Fruit fly (Drosophila melanogaster): ENCODE measurements around the gene CG42827.
A peak's percentile ranks its signal among the peaks of the same experiment; 100 is the strongest.

CG42827 gene

DNA sequence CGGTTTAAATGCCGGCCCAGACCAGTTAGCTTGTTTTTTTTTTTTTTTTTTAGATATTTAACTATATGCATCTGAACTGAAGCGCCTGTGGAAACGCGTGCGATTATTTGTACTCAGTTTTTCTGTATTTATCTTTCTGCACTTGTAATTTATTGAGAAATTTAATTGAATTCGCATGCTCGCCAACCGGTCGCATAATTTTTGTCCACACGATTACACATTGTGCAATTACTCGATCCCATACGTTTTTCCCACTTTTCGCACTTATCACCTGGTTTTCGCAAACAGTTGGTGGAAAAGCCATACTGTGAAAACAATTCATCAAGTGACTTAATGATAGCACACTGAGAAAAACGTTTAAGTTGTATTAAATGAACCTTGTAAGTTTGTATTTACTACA is at the start of gene CG42827:
TSS of gene CG42827 (plus strand) at position 301 of the 400 bp plus-strand sequence.
- TF ChIP-seq CG17806 (tag; optimal IDR thresholded peaks at IDR 0.05), result no peak

DNA sequence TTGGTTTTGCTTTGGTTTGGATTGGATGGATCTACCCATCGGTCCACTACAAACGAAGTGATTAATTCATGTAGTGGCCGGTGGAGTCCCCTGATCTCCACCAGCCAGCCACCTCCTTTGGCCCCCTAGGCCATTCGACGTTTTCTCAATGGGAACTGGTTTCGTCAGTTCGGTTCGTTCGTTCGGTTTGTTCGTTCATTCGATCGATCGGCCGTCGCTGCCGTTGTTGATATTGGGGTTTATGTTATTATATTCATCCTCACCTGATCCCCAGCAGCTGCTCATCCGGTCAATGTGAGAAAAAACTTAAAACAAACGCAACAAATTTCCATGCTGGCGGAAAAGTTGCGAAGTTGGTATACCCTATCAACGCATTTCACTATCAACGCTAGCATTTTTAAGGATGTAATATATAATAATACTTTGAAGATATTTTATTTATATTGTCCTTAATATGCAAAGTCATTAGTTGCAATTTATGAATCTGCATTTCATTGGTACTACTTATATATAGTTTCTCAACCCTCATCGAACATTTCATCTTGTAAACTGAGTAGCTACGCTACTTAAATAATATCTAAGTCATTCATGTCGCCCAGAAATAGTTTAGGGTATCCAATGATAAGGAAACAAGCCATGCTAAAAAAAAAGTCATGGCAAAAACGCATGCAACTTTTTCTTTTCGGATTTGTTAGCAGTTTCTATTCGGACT is 48.9 kb upstream of the CG42827 start:
- TF ChIP-seq EcR (GFP tag; optimal IDR thresholded peaks at IDR 0.05) (peak; percentile 48), Snoo (tag; optimal IDR thresholded peaks at IDR 0.05) (no peak), gl (tag; optimal IDR thresholded peaks at IDR 0.05) (no peak), CG13204 (GFP tag; optimal IDR thresholded peaks at IDR 0.05) (peak; percentile 49), Ets98B (GFP tag; IDR thresholded peaks at IDR 0.05) (no peak), CG8159 (tag; optimal IDR thresholded peaks at IDR 0.05) (peak; percentile 6), CG17806 (tag; optimal IDR thresholded peaks at IDR 0.05) (no peak), Pif1B (GFP tag; optimal IDR thresholded peaks at IDR 0.05) (no peak), Pif1A (GFP tag; optimal IDR thresholded peaks at IDR 0.05) (peak; percentile 10), CG9948 (tag; optimal IDR thresholded peaks at IDR 0.05) (peak; percentile 4), CG10348 (GFP tag; IDR thresholded peaks at IDR 0.05) (no peak), CG14655 (GFP tag; optimal IDR thresholded peaks at IDR 0.05) (peak; percentile 55), fd96Ca (GFP tag; IDR thresholded peaks at IDR 0.05) (peak; percentile 51; the same call in 2 of the 3 replicates), CG34367 (tag; optimal IDR thresholded peaks at IDR 0.05) (no peak), CG12605 (GFP tag; IDR thresholded peaks at IDR 0.05) (no peak), CG15710 (tag; optimal IDR thresholded peaks at IDR 0.05) (no peak), D1 (tag; optimal IDR thresholded peaks at IDR 0.05) (no peak), CG4496 (GFP tag; IDR thresholded peaks at IDR 0.05) (peak; percentile 35; the same call in 1 of the 3 replicates), rn (GFP tag; IDR thresholded peaks at IDR 0.05) (no peak), CG8301 (tag; optimal IDR thresholded peaks at IDR 0.05) (peak; percentile 64), CG32121 (GFP tag; IDR thresholded peaks at IDR 0.05) (no peak)

DNA sequence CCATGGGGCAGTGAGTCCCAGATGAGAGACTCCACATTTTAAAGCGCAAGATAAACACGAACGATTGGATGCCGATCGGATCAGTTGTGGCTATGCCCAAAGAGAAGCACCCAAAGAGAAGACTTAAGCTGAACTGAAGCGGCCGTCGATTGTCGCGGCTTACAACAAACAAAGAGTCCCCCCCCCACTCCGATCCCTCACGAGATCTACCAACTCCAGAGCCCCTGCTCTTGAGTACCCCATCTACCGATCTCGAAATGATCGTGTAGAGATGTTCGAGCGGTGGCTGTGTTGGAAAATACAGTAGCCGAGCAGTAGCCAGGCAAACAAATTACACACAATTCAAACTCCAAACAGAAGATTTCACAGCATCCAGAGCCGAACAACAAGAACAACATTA is 47.0 kb upstream of the CG42827 start:
- no peak for TF ChIP-seq CG15710 (tag; optimal IDR thresholded peaks at IDR 0.05)
- peak; percentile 62 for TF ChIP-seq CG13204 (GFP tag; optimal IDR thresholded peaks at IDR 0.05)

DNA sequence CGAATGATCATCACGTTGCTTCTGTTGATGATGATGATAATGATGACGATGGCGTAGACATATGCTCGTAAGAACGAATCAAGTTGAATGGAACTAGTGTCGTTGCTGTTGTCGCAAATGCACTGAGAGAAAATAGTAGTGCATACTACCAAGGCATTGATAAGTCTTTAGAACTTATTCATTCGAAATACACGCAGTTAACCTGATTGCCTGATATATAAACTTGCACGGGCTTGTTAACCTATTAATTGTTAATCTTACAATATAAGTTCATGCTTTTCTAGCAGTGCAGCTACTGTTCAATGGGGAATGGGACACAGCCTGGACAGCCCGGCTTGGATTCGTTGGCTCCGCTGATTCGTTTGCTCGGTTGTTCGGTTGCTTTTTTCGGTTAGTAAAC is 46.4 kb upstream of the CG42827 start:
- TF ChIP-seq D1 (tag; optimal IDR thresholded peaks at IDR 0.05) (peak; percentile 76), Ets98B (GFP tag; IDR thresholded peaks at IDR 0.05) (peak; percentile 96), CG32121 (GFP tag; IDR thresholded peaks at IDR 0.05) (peak; percentile 89), CG8301 (tag; optimal IDR thresholded peaks at IDR 0.05) (peak; percentile 98), gl (tag; optimal IDR thresholded peaks at IDR 0.05) (peak; percentile 97), CG10348 (GFP tag; IDR thresholded peaks at IDR 0.05) (peak; percentile 70), Snoo (tag; optimal IDR thresholded peaks at IDR 0.05) (peak; percentile 69), fd96Ca (GFP tag; IDR thresholded peaks at IDR 0.05) (peak; percentile 98), Pif1A (GFP tag; optimal IDR thresholded peaks at IDR 0.05) (peak; percentile 96), CG34367 (tag; optimal IDR thresholded peaks at IDR 0.05) (peak; percentile 98), CG15710 (tag; optimal IDR thresholded peaks at IDR 0.05) (peak; percentile 97), CG14655 (GFP tag; optimal IDR thresholded peaks at IDR 0.05) (peak; percentile 98), CG4496 (GFP tag; IDR thresholded peaks at IDR 0.05) (peak; percentile 97), Pif1B (GFP tag; optimal IDR thresholded peaks at IDR 0.05) (peak; percentile 95), EcR (GFP tag; optimal IDR thresholded peaks at IDR 0.05) (peak; percentile 90), CG8159 (tag; optimal IDR thresholded peaks at IDR 0.05) (peak; percentile 97), rn (GFP tag; IDR thresholded peaks at IDR 0.05) (peak; percentile 93), CG9948 (tag; optimal IDR thresholded peaks at IDR 0.05) (peak; percentile 97), CG17806 (tag; optimal IDR thresholded peaks at IDR 0.05) (peak; percentile 97), CG13204 (GFP tag; optimal IDR thresholded peaks at IDR 0.05) (peak; percentile 90), CG12605 (GFP tag; IDR thresholded peaks at IDR 0.05) (peak; percentile 91)

DNA sequence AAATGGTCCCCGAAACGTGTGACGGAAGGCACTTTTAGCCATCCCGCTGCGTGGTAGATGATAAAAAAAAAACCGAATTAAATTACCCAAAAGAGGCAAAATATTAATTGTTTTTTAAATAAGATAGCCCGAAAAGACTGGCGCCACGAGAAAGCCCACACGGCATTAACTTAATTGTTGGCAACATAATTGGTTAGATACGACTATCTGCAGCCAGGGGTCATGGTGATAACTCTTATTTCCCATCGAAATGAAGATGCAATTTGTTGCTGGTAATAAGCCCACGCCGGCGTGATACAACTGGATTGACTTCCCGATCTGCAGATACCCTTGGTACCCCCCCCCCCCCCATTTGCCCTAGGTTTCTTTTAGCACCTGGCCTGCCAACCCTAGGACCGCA is 45.0 kb upstream of the CG42827 start:
- no peak for TF ChIP-seq CG17806 (tag; optimal IDR thresholded peaks at IDR 0.05)
- no peak for TF ChIP-seq CG10348 (GFP tag; IDR thresholded peaks at IDR 0.05)
- no peak for TF ChIP-seq Pif1A (GFP tag; optimal IDR thresholded peaks at IDR 0.05)
- TF ChIP-seq EcR (GFP tag; optimal IDR thresholded peaks at IDR 0.05), result no peak
- no peak for TF ChIP-seq CG8159 (tag; optimal IDR thresholded peaks at IDR 0.05)
- no peak for TF ChIP-seq Pif1B (GFP tag; optimal IDR thresholded peaks at IDR 0.05)
- no peak for TF ChIP-seq Snoo (tag; optimal IDR thresholded peaks at IDR 0.05)
- no peak for TF ChIP-seq CG15710 (tag; optimal IDR thresholded peaks at IDR 0.05)
- TF ChIP-seq CG32121 (GFP tag; IDR thresholded peaks at IDR 0.05), result no peak
- no peak for TF ChIP-seq fd96Ca (GFP tag; IDR thresholded peaks at IDR 0.05)
- no peak for TF ChIP-seq D1 (tag; optimal IDR thresholded peaks at IDR 0.05)
- no peak for TF ChIP-seq CG12605 (GFP tag; IDR thresholded peaks at IDR 0.05)
- TF ChIP-seq rn (GFP tag; IDR thresholded peaks at IDR 0.05), result no peak
- no peak for TF ChIP-seq CG4496 (GFP tag; IDR thresholded peaks at IDR 0.05)
- TF ChIP-seq CG14655 (GFP tag; optimal IDR thresholded peaks at IDR 0.05), result no peak
- no peak for TF ChIP-seq CG13204 (GFP tag; optimal IDR thresholded peaks at IDR 0.05)
- TF ChIP-seq gl (tag; optimal IDR thresholded peaks at IDR 0.05), result no peak
- no peak for TF ChIP-seq Ets98B (GFP tag; IDR thresholded peaks at IDR 0.05)
- TF ChIP-seq CG9948 (tag; optimal IDR thresholded peaks at IDR 0.05), result no peak

DNA sequence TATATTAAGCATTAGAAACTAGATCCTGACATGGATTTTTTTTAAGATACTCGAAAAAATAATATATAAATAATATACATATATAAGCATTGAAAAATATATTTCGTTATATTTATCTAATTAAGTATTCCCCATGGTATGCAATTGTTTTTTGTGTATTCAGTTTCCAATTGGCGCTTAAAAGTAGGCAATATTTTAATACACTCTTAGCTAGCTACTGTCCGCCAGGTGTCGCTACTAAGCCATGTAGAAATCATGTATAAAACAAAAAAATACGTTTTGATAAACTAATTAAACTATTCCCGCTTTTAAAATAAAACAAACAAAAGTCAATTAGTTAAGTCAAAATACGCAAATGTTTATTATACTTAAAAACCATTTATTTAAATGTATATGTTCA is 41.4 kb upstream of the CG42827 start:
- peak; percentile 17 for TF ChIP-seq Pif1B (GFP tag; optimal IDR thresholded peaks at IDR 0.05)
- peak; percentile 46 for TF ChIP-seq CG14655 (GFP tag; optimal IDR thresholded peaks at IDR 0.05)
- TF ChIP-seq EcR (GFP tag; optimal IDR thresholded peaks at IDR 0.05), result no peak
- TF ChIP-seq CG17806 (tag; optimal IDR thresholded peaks at IDR 0.05), result no peak
- no peak for TF ChIP-seq CG9948 (tag; optimal IDR thresholded peaks at IDR 0.05)
- TF ChIP-seq Snoo (tag; optimal IDR thresholded peaks at IDR 0.05), result peak; percentile 24
- TF ChIP-seq D1 (tag; optimal IDR thresholded peaks at IDR 0.05), result peak; percentile 98
- TF ChIP-seq CG10348 (GFP tag; IDR thresholded peaks at IDR 0.05), result no peak
- TF ChIP-seq Pif1A (GFP tag; optimal IDR thresholded peaks at IDR 0.05), result no peak
- peak; percentile 14 for TF ChIP-seq CG8301 (tag; optimal IDR thresholded peaks at IDR 0.05)
- TF ChIP-seq CG12605 (GFP tag; IDR thresholded peaks at IDR 0.05), result no peak
- no peak for TF ChIP-seq fd96Ca (GFP tag; IDR thresholded peaks at IDR 0.05)
- peak; percentile 27 for TF ChIP-seq CG34367 (tag; optimal IDR thresholded peaks at IDR 0.05)
- no peak for TF ChIP-seq CG13204 (GFP tag; optimal IDR thresholded peaks at IDR 0.05)

Data from whole organism, pupa.